Fruit fly (Drosophila melanogaster): ENCODE results near the gene CG14949.

CG14949 gene

dm6 chr3L:2634929-2635799, 8.1 kb downstream of the CG14949 start (continued):
- TF ChIP-seq acj6 (GFP tag; optimal IDR thresholded peaks at IDR 0.05) (peak; percentile 81), CG16779 (tag; optimal IDR thresholded peaks at IDR 0.05) (peak; percentile 71), eg (GFP tag; IDR thresholded peaks at IDR 0.05) (peak; percentile 81), CG7368 (GFP tag; optimal IDR thresholded peaks at IDR 0.05) (peak; percentile 61), Sox102F (GFP tag; optimal IDR thresholded peaks at IDR 0.05) (peak; percentile 86), CG6163 (GFP tag; IDR thresholded peaks at IDR 0.05) (peak; percentile 93), CG11762 (GFP tag; optimal IDR thresholded peaks at IDR 0.05; ENCODE audit: insufficient read depth) (peak; percentile 46), CG9139 (GFP tag; optimal IDR thresholded peaks at IDR 0.05) (peak; percentile 73), Ets21C (GFP tag; optimal IDR thresholded peaks at IDR 0.05) (peak; percentile 68), spab (GFP tag; optimal IDR thresholded peaks at IDR 0.05) (peak; percentile 16), CG31627 (GFP tag; optimal IDR thresholded peaks at IDR 0.05) (peak; percentile 82), CG1621 (tag; optimal IDR thresholded peaks at IDR 0.05) (peak; percentile 68), CG6792 (GFP tag; optimal IDR thresholded peaks at IDR 0.05) (peak; percentile 63), Hr39 (GFP tag; optimal IDR thresholded peaks at IDR 0.05) (peak; percentile 67), dac (GFP tag; optimal IDR thresholded peaks at IDR 0.05) (peak; percentile 60), CG6854 (GFP tag; optimal IDR thresholded peaks at IDR 0.05) (peak; percentile 87), achi (GFP tag; optimal IDR thresholded peaks at IDR 0.05) (peak; percentile 76), cyc (GFP tag; optimal IDR thresholded peaks at IDR 0.05) (peak; percentile 77), Lpt (GFP tag; optimal IDR thresholded peaks at IDR 0.05) (no peak), CG8632 (GFP tag; optimal IDR thresholded peaks at IDR 0.05) (peak; percentile 67), Hr4 (GFP tag; optimal IDR thresholded peaks at IDR 0.05) (peak; percentile 58), salr (GFP tag; optimal IDR thresholded peaks at IDR 0.05) (peak; percentile 59 to 67), CG4318 (GFP tag; optimal IDR thresholded peaks at IDR 0.05) (no peak), Eip75B (GFP tag; optimal IDR thresholded peaks at IDR 0.05) (peak; percentile 80), net (GFP tag; optimal IDR thresholded peaks at IDR 0.05) (peak; percentile 80), Ets96B (tag; optimal IDR thresholded peaks at IDR 0.05) (peak; percentile 8), CG11902 (GFP tag; optimal IDR thresholded peaks at IDR 0.05) (no peak), fkh (GFP tag; optimal IDR thresholded peaks at IDR 0.05) (peak; percentile 79), CG11294 (GFP tag; IDR thresholded peaks at IDR 0.05) (no peak), ss (GFP tag; optimal IDR thresholded peaks at IDR 0.05) (peak; percentile 46 to 79)

- no peak for TF ChIP-seq CG8632 (GFP tag; optimal IDR thresholded peaks at IDR 0.05)
- TF ChIP-seq CG3032 (tag; optimal IDR thresholded peaks at IDR 0.05): no peak
- peak; percentile 45; the same call in 1 of the 2 replicates for TF ChIP-seq CG15336 (GFP tag; IDR thresholded peaks at IDR 0.05)
- peak; percentile 72 for TF ChIP-seq CG6163 (GFP tag; IDR thresholded peaks at IDR 0.05)
- TF ChIP-seq Blimp-1 (GFP tag; optimal IDR thresholded peaks at IDR 0.05): no peak
- TF ChIP-seq net (GFP tag; optimal IDR thresholded peaks at IDR 0.05): peak; percentile 12
- TF ChIP-seq acj6 (GFP tag; optimal IDR thresholded peaks at IDR 0.05): no peak
- peak; percentile 15 for TF ChIP-seq CG3919 (GFP tag; optimal IDR thresholded peaks at IDR 0.05)
- no peak for TF ChIP-seq Sox14 (GFP tag; optimal IDR thresholded peaks at IDR 0.05)
- TF ChIP-seq cyc (GFP tag; optimal IDR thresholded peaks at IDR 0.05): no peak
- TF ChIP-seq Met (GFP tag; optimal IDR thresholded peaks at IDR 0.05): no peak
- TF ChIP-seq Hr4 (GFP tag; optimal IDR thresholded peaks at IDR 0.05): no peak
- TF ChIP-seq svp (GFP tag): no peak
- TF ChIP-seq CG16779 (tag; optimal IDR thresholded peaks at IDR 0.05): no peak
- TF ChIP-seq Gug (GFP tag; IDR thresholded peaks at IDR 0.05): no peak
- no peak for TF ChIP-seq Hr39 (GFP tag; optimal IDR thresholded peaks at IDR 0.05)
- no peak for TF ChIP-seq fd59A (GFP tag; optimal IDR thresholded peaks at IDR 0.05)
- TF ChIP-seq Hr38 (GFP tag; optimal IDR thresholded peaks at IDR 0.05): no peak
- no peak for TF ChIP-seq vri (GFP tag; optimal IDR thresholded peaks at IDR 0.05)
- TF ChIP-seq ss (GFP tag; optimal IDR thresholded peaks at IDR 0.05): no peak
- TF ChIP-seq CG34406 (GFP tag; optimal IDR thresholded peaks at IDR 0.05): no peak
- peak; percentile 9 for TF ChIP-seq CG1621 (tag; optimal IDR thresholded peaks at IDR 0.05)
- TF ChIP-seq CG6854 (GFP tag; optimal IDR thresholded peaks at IDR 0.05): no peak
- TF ChIP-seq CG7368 (GFP tag; optimal IDR thresholded peaks at IDR 0.05): no peak
- TF ChIP-seq fd85E (GFP tag; optimal IDR thresholded peaks at IDR 0.05): no peak
- no peak for TF ChIP-seq OdsH (GFP tag; optimal IDR thresholded peaks at IDR 0.05)
- no peak for TF ChIP-seq spab (GFP tag; optimal IDR thresholded peaks at IDR 0.05)
- TF ChIP-seq CG8119 (GFP tag; IDR thresholded peaks at IDR 0.05): no peak
- no peak for TF ChIP-seq CG9139 (GFP tag; optimal IDR thresholded peaks at IDR 0.05)
- no peak for TF ChIP-seq CG6792 (GFP tag; optimal IDR thresholded peaks at IDR 0.05)
- TF ChIP-seq Ets96B (tag; optimal IDR thresholded peaks at IDR 0.05): no peak
- no peak for TF ChIP-seq Eip93F (GFP tag; optimal IDR thresholded peaks at IDR 0.05)
- no peak for TF ChIP-seq CG10631 (GFP tag; optimal IDR thresholded peaks at IDR 0.05)
- no peak for TF ChIP-seq CG4318 (GFP tag; optimal IDR thresholded peaks at IDR 0.05)
- TF ChIP-seq Eip75B (GFP tag; optimal IDR thresholded peaks at IDR 0.05): no peak
These were observed 10.5 kb downstream of the CG14949 start for dm6 chr3L:2632763-2633100.
